Worm (Caenorhabditis elegans) whole organism, L4 larva: ENCODE measurements around the gene skr-5.

Source experiments
- F44E2.7 ChIP-seq: fragments of 200-800 bp; sonication (Bioruptor generic); IDR thresholded peaks from 2 replicates; pipeline ENCODE4 v2.1.2; 2022; ENCODE audit warnings: missing genetic modification characterization, missing compliant biosample characterization
- R02D3.7 ChIP-seq: fragments of 150-350 bp; sonication (generic microtip); optimal IDR thresholded peaks from 3 replicates; lab custom pipeline; 2014; ENCODE audit warnings: missing biosample characterization, missing genetic modification characterization
- T26A8.4 ChIP-seq: fragments of 200-800 bp; sonication (Bioruptor generic); IDR thresholded peaks from 2 replicates; pipeline ENCODE4 v1.3.6; 2022; ENCODE audit warnings: missing genetic modification characterization, missing compliant biosample characterization
- Y5F2A.4 ChIP-seq: fragments of 200-800 bp; sonication (Bioruptor generic); optimal IDR thresholded peaks from 2 replicates; lab custom pipeline; 2018; ENCODE audit warnings: mild to moderate bottlenecking, missing genetic modification characterization, missing compliant biosample characterization
- aha-1 ChIP-seq: fragments of 150-350 bp; peaks from one replicate; lab custom pipeline; 2014; ENCODE audit warnings: missing biosample characterization, missing genetic modification characterization
- arid-1 ChIP-seq: fragments of 200-800 bp; sonication (Bioruptor generic); conservative IDR thresholded peaks from 2 replicates; pipeline ENCODE4 v1.3.6; 2022; ENCODE audit warnings: missing genetic modification reagents, missing genetic modification characterization, missing compliant biosample characterization
- attf-4 ChIP-seq: sonication (generic microtip); optimal IDR thresholded peaks from 3 replicates; lab custom pipeline; 2017; ENCODE audit warnings: missing biosample characterization, missing genetic modification characterization
- ceh-32 ChIP-seq: sonication (generic microtip); optimal IDR thresholded peaks from 2 replicates; lab custom pipeline; 2016; ENCODE audit warnings: mild to moderate bottlenecking, missing genetic modification characterization, missing compliant biosample characterization; ENCODE audit not compliant: poor library complexity
- ceh-44 ChIP-seq: fragments of 200-800 bp; sonication (Bioruptor generic); IDR thresholded peaks from 2 replicates; pipeline ENCODE4 v1.3.6; 2022; ENCODE audit warnings: missing genetic modification reagents, missing genetic modification characterization, missing compliant biosample characterization
- daf-16 ChIP-seq, 3 experiments: sonication (generic microtip); optimal IDR thresholded peaks; 2 replicates each; lab custom pipeline; 2016 to 2017; ENCODE audit warnings: missing genetic modification characterization in 3 of 3, missing genetic modification reagents in 3 of 3, mild to moderate bottlenecking in 2 of 3, missing compliant biosample characterization in 2 of 3, missing biosample characterization in 1 of 3, moderate library complexity in 1 of 3
- dmd-6 ChIP-seq: fragments of 200-800 bp; sonication (Bioruptor generic); IDR thresholded peaks from 2 replicates; pipeline ENCODE4 v1.3.6; 2022; ENCODE audit warnings: missing genetic modification reagents, missing genetic modification characterization, missing compliant biosample characterization
- dmd-8 ChIP-seq: fragments of 200-800 bp; sonication (Bioruptor generic); IDR thresholded peaks from 2 replicates; pipeline ENCODE4 v1.3.6; 2022; ENCODE audit warnings: missing genetic modification characterization, missing compliant biosample characterization
- dve-1 ChIP-seq: sonication (generic microtip); optimal IDR thresholded peaks from 2 replicates; lab custom pipeline; 2017; ENCODE audit warnings: antibody characterized with exemption, mild to moderate bottlenecking, missing genetic modification characterization, missing compliant biosample characterization; ENCODE audit not compliant: insufficient read depth
- egl-43 ChIP-seq: fragments of 200-800 bp; sonication (Bioruptor generic); IDR thresholded peaks from 2 replicates; pipeline ENCODE4 v1.3.6; 2022; ENCODE audit warnings: missing genetic modification reagents, missing genetic modification characterization, missing compliant biosample characterization
- hif-1 ChIP-seq, 2 experiments: sonication (generic microtip); optimal IDR thresholded peaks; 2 replicates each; lab custom pipeline; 2016 to 2017; ENCODE audit warnings: missing compliant biosample characterization in 2 of 2, missing genetic modification characterization in 2 of 2, missing genetic modification reagents in 2 of 2, missing genotype in 2 of 2, mild to moderate bottlenecking in 1 of 2
- lim-7 ChIP-seq: fragments of 200-800 bp; sonication (Bioruptor generic); IDR thresholded peaks from 2 replicates; pipeline ENCODE4 v1.3.6; 2022; ENCODE audit warnings: missing genetic modification characterization, missing compliant biosample characterization
- lin-1 ChIP-seq: fragments of 200-800 bp; sonication (Bioruptor generic); IDR thresholded peaks from 2 replicates; pipeline ENCODE4 v1.3.6; 2022; ENCODE audit warnings: missing genetic modification reagents, missing genetic modification characterization, missing compliant biosample characterization
- lin-15B ChIP-seq: fragments of 150-350 bp; sonication (generic microtip); optimal IDR thresholded peaks from 3 replicates; lab custom pipeline; 2014; ENCODE audit warnings: missing biosample characterization, missing genetic modification characterization
- lin-39 ChIP-seq: fragments of 150-350 bp; optimal IDR thresholded peaks from 2 replicates; lab custom pipeline; 2014; ENCODE audit warnings: missing biosample characterization, missing genetic modification reagents, missing genetic modification characterization
- lir-3 ChIP-seq: sonication (generic microtip); optimal IDR thresholded peaks from 2 replicates; lab custom pipeline; 2016; ENCODE audit warnings: mild to moderate bottlenecking, missing genetic modification characterization, missing compliant biosample characterization
- mdl-1 ChIP-seq, 2 experiments: fragments of 150-350 bp in 1 of 2; sonication (generic microtip) in 1 of 2; optimal IDR thresholded peaks; 2 replicates each; lab custom pipeline; 2014 to 2017; ENCODE audit warnings: missing biosample characterization in 2 of 2, missing genetic modification characterization in 2 of 2
- mdt-29 ChIP-seq: fragments of 200-800 bp; sonication (Bioruptor generic); IDR thresholded peaks from 2 replicates; pipeline ENCODE4 v1.3.6; 2022; ENCODE audit warnings: missing genetic modification reagents, missing genetic modification characterization, missing compliant biosample characterization
- mep-1 ChIP-seq: fragments of 150-350 bp; sonication (generic microtip); optimal IDR thresholded peaks from 3 replicates; lab custom pipeline; 2014; ENCODE audit warnings: missing biosample characterization, missing genetic modification characterization
- mxl-3 ChIP-seq: fragments of 200-800 bp; sonication (Bioruptor generic); optimal IDR thresholded peaks from 2 replicates; lab custom pipeline; 2018; ENCODE audit warnings: mild to moderate bottlenecking, missing genetic modification characterization, missing compliant biosample characterization
- nhr-10 ChIP-seq: fragments of 150-350 bp; optimal IDR thresholded peaks from 2 replicates; lab custom pipeline; 2014; ENCODE audit warnings: missing biosample characterization, missing genetic modification characterization
- nhr-237 ChIP-seq: sonication (generic microtip); optimal IDR thresholded peaks from 2 replicates; lab custom pipeline; 2017; ENCODE audit warnings: missing biosample characterization, missing genetic modification characterization
- nhr-28 ChIP-seq: fragments of 150-350 bp; optimal IDR thresholded peaks from 2 replicates; lab custom pipeline; 2014; ENCODE audit warnings: missing biosample characterization, missing genetic modification characterization
- nhr-6 ChIP-seq: fragments of 150-350 bp; optimal IDR thresholded peaks from 2 replicates; lab custom pipeline; 2014; ENCODE audit warnings: missing biosample characterization, missing genetic modification characterization
- nhr-76 ChIP-seq: fragments of 150-350 bp; optimal IDR thresholded peaks from 2 replicates; lab custom pipeline; 2014; ENCODE audit warnings: missing biosample characterization, missing genetic modification characterization
- php-3 ChIP-seq: fragments of 200-800 bp; sonication (Bioruptor generic); IDR thresholded peaks from 2 replicates; pipeline ENCODE4 v1.3.6; 2022; ENCODE audit warnings: missing genetic modification reagents, missing genetic modification characterization, missing compliant biosample characterization
- pqm-1 ChIP-seq: sonication (generic microtip); optimal IDR thresholded peaks from 2 replicates; lab custom pipeline; 2017; ENCODE audit warnings: missing biosample characterization, missing genetic modification characterization
- saeg-2 ChIP-seq: fragments of 200-800 bp; sonication (Bioruptor generic); IDR thresholded peaks from 2 replicates; pipeline ENCODE4 v1.3.6; 2022; ENCODE audit warnings: missing genetic modification reagents, missing genetic modification characterization, missing compliant biosample characterization
- sdz-12 ChIP-seq: fragments of 200-800 bp; sonication (Bioruptor generic); optimal IDR thresholded peaks from 2 replicates; lab custom pipeline; 2018; ENCODE audit warnings: mild to moderate bottlenecking, missing genetic modification characterization, missing compliant biosample characterization
- set-16 ChIP-seq: fragments of 200-800 bp; sonication (Bioruptor generic); IDR thresholded peaks from 2 replicates; pipeline ENCODE4 v1.3.6; 2022; ENCODE audit warnings: missing genetic modification reagents, missing genetic modification characterization, missing compliant biosample characterization
- unc-130 ChIP-seq: sonication (generic microtip); optimal IDR thresholded peaks from 2 replicates; lab custom pipeline; 2016; ENCODE audit warnings: missing genetic modification reagents, missing genetic modification characterization, missing compliant biosample characterization
- vab-7 ChIP-seq: fragments of 200-800 bp; sonication (Bioruptor generic); IDR thresholded peaks from 2 replicates; pipeline ENCODE4 v1.3.6; 2022; ENCODE audit warnings: missing genetic modification reagents, missing genetic modification characterization, missing compliant biosample characterization
- zip-11 ChIP-seq: fragments of 200-800 bp; sonication (Bioruptor generic); IDR thresholded peaks from 2 replicates; pipeline ENCODE4 v1.3.6; 2022; ENCODE audit warnings: missing genetic modification characterization, missing compliant biosample characterization
- ztf-7 ChIP-seq: fragments of 150-350 bp; optimal IDR thresholded peaks from 2 replicates; lab custom pipeline; 2014; ENCODE audit warnings: missing biosample characterization, missing genetic modification characterization

skr-5 gene

ce11 chrV:17322397-17322909, 25.2 kb upstream of the skr-5 start, which contains the start of gene F31E9.3:
F31E9.3 (plus strand) TSS chrV:17322590.
- TF ChIP-seq pqm-1 (tag; lab: Kevin White, UChicago) (peak; percentile 62), F44E2.7 (no peak), nhr-28 (tag; lab: Kevin White, UChicago) (peak; percentile 34), daf-16 (GFP tag; optimal IDR thresholded peaks at IDR 0.05; lab: Kevin White, UChicago) (no peak), daf-16 (tag; optimal IDR thresholded peaks at IDR 0.05; lab: Kevin White, UChicago) (peak; percentile 6), nhr-10 (tag; lab: Kevin White, UChicago) (no peak), php-3 (GFP tag; lab: Robert Waterston, UW) (0 out of 2 replicates have a peak, but pooled peaks have one; percentile 29), dmd-6 (GFP tag; lab: Robert Waterston, UW) (peak; percentile 28), mxl-3 (GFP tag; lab: Kevin White, UChicago) (no peak), zip-11 (GFP tag; lab: Robert Waterston, UW) (no peak), attf-4 (tag; lab: Kevin White, UChicago) (no peak), dve-1 (peak; percentile 14), unc-130 (GFP tag; lab: Kevin White, UChicago) (no peak), hif-1 (tag; optimal IDR thresholded peaks at IDR 0.05; lab: Kevin White, UChicago) (peak in 1 of 2 experiments; percentile 72), T26A8.4 (GFP tag; lab: Robert Waterston, UW) (no peak)
- TF ChIP-seq, all 104 proteins: peak for 7

- TF ChIP-seq mxl-3 (GFP tag; lab: Kevin White, UChicago), result no peak
- no peak for TF ChIP-seq mep-1 (tag; lab: Kevin White, UChicago)
- no peak for TF ChIP-seq php-3 (GFP tag; lab: Robert Waterston, UW)
- TF ChIP-seq F44E2.7, result no peak
- TF ChIP-seq arid-1 (GFP tag; lab: Robert Waterston, UW), result no peak
- TF ChIP-seq egl-43, result 0 out of 2 replicates have a peak, but pooled peaks have one; percentile 45
- peak; percentile 99 for TF ChIP-seq set-16 (GFP tag; lab: Robert Waterston, UW)
- TF ChIP-seq nhr-6, result no peak
- TF ChIP-seq R02D3.7 (tag; lab: Kevin White, UChicago), result no peak
Measured at ce11 chrV:17323876-17324275, 23.8 kb upstream of the skr-5 start.

ce11 chrV:17327867-17328266, 19.8 kb upstream of the skr-5 start, which contains the start of gene sdz-16:
sdz-16 (minus strand) TSS chrV:17327967.
- TF ChIP-seq ceh-32 (tag; lab: Kevin White, UChicago), result no peak
- no peak for TF ChIP-seq Y5F2A.4 (GFP tag; lab: Kevin White, UChicago)

ce11 chrV:17328497-17328896, 19.2 kb upstream of the skr-5 start, which contains the start of gene srg-44:
srg-44 (plus strand) TSS chrV:17328797.
- TF ChIP-seq ztf-7 (tag; lab: Kevin White, UChicago) (no peak), aha-1 (peak; percentile 17)

ce11 chrV:17331340-17331739, 16.4 kb upstream of the skr-5 start, which contains the start of gene fbxa-185:
fbxa-185 (plus strand) TSS chrV:17331640.
- TF ChIP-seq nhr-28 (tag; lab: Kevin White, UChicago) (no peak), lin-39 (tag; lab: Kevin White, UChicago) (no peak), lir-3 (tag; lab: Kevin White, UChicago) (no peak), nhr-237 (tag; lab: Kevin White, UChicago) (no peak), lin-15B (no peak), mdl-1 (tag; optimal IDR thresholded peaks at IDR 0.05; lab: Kevin White, UChicago) (no peak), saeg-2 (no peak), mdt-29 (GFP tag; lab: Robert Waterston, UW) (no peak), ceh-44 (GFP tag; lab: Robert Waterston, UW) (no peak), F44E2.7 (no peak), dmd-8 (GFP tag; lab: Robert Waterston, UW) (no peak), lim-7 (GFP tag; lab: Robert Waterston, UW) (no peak), lin-1 (GFP tag; lab: Robert Waterston, UW) (no peak), nhr-76 (tag; lab: Kevin White, UChicago) (no peak), sdz-12 (GFP tag; lab: Kevin White, UChicago) (no peak), vab-7 (GFP tag; lab: Robert Waterston, UW) (no peak), hif-1 (tag; optimal IDR thresholded peaks at IDR 0.05; lab: Kevin White, UChicago) (no peak)
